Worm (Caenorhabditis elegans) whole organism, mixed stage, embryonic: ENCODE measurements around the gene Y54G11A.2.
"Not testable (repeated sequence)": the region's sequence is repeated elsewhere in the genome, so short reads cannot be mapped to it uniquely, and the experiment has no call there.

ENCODE experiments used
- M03D4.4 ChIP-seq: sonication (generic microtip); optimal IDR thresholded peaks from 2 replicates; lab custom pipeline; 2017; ENCODE audit warnings: mild to moderate bottlenecking, missing genetic modification characterization, missing compliant biosample characterization
- bed-3 ChIP-seq: fragments of 200-800 bp; sonication (Bioruptor generic); optimal IDR thresholded peaks from 3 replicates; lab custom pipeline; 2018; ENCODE audit warnings: mild to moderate bottlenecking, missing genetic modification characterization, moderate library complexity, missing compliant biosample characterization
- blmp-1 ChIP-seq: fragments of 150-350 bp; optimal IDR thresholded peaks from 2 replicates; lab custom pipeline; 2014; ENCODE audit warnings: missing biosample characterization, missing genetic modification characterization
- ceh-39 ChIP-seq: fragments of 150-350 bp; optimal IDR thresholded peaks from 2 replicates; lab custom pipeline; 2014; ENCODE audit warnings: missing biosample characterization, missing genetic modification characterization
- ceh-43 ChIP-seq: fragments of 200-800 bp; sonication (Bioruptor generic); optimal IDR thresholded peaks from 2 replicates; lab custom pipeline; 2018; ENCODE audit warnings: mild to moderate bottlenecking, missing genetic modification characterization, moderate library complexity, missing compliant biosample characterization
- ceh-83 ChIP-seq: fragments of 200-800 bp; sonication (Bioruptor generic); optimal IDR thresholded peaks from 2 replicates; lab custom pipeline; 2018; ENCODE audit warnings: mild to moderate bottlenecking, missing genetic modification characterization, missing compliant biosample characterization
- drap-1 ChIP-seq: fragments of 200-800 bp; sonication (Bioruptor generic); optimal IDR thresholded peaks from 3 replicates; lab custom pipeline; 2018; ENCODE audit warnings: mild to moderate bottlenecking, missing genetic modification characterization, missing compliant biosample characterization
- flh-1 ChIP-seq: fragments of 200-800 bp; sonication (Bioruptor generic); optimal IDR thresholded peaks from 2 replicates; lab custom pipeline; 2018; ENCODE audit warnings: mild to moderate bottlenecking, missing genetic modification characterization, moderate library complexity, missing compliant biosample characterization
- ham-2 ChIP-seq: fragments of 200-800 bp; sonication (Bioruptor generic); optimal IDR thresholded peaks from 2 replicates; lab custom pipeline; 2018; ENCODE audit warnings: mild to moderate bottlenecking, missing genetic modification characterization, missing compliant biosample characterization
- lin-13 ChIP-seq: fragments of 150-350 bp; optimal IDR thresholded peaks from 2 replicates; lab custom pipeline; 2014; ENCODE audit warnings: missing biosample characterization, missing genetic modification characterization
- lsy-2 ChIP-seq: fragments of 150-350 bp; optimal IDR thresholded peaks from 2 replicates; lab custom pipeline; 2014; ENCODE audit warnings: missing biosample characterization, missing genetic modification characterization
- mab-5 ChIP-seq: fragments of 150-350 bp; optimal IDR thresholded peaks from 2 replicates; lab custom pipeline; 2014; ENCODE audit warnings: missing biosample characterization, missing genetic modification characterization
- mls-2 ChIP-seq: sonication (generic microtip); optimal IDR thresholded peaks from 2 replicates; lab custom pipeline; 2016; ENCODE audit warnings: mild to moderate bottlenecking, missing genetic modification characterization, moderate library complexity, missing compliant biosample characterization
- nhr-12 ChIP-seq: fragments of 150-350 bp; optimal IDR thresholded peaks from 2 replicates; lab custom pipeline; 2014; ENCODE audit warnings: missing biosample characterization, missing genetic modification characterization
- nhr-2 ChIP-seq: fragments of 150-350 bp; optimal IDR thresholded peaks from 2 replicates; lab custom pipeline; 2014; ENCODE audit warnings: missing biosample characterization, missing genetic modification characterization
- nhr-237 ChIP-seq: fragments of 150-350 bp; optimal IDR thresholded peaks from 2 replicates; lab custom pipeline; 2014; ENCODE audit warnings: missing biosample characterization, missing genetic modification characterization
- nhr-28 ChIP-seq: fragments of 150-350 bp; optimal IDR thresholded peaks from 2 replicates; lab custom pipeline; 2014; ENCODE audit warnings: missing biosample characterization, missing genetic modification characterization
- pha-4 ChIP-seq: fragments of 150-350 bp; optimal IDR thresholded peaks from 2 replicates; lab custom pipeline; 2018; ENCODE audit warnings: missing biosample characterization, missing genetic modification reagents, missing genetic modification characterization
- sem-2 ChIP-seq: fragments of 200-800 bp; sonication (Bioruptor generic); optimal IDR thresholded peaks from 2 replicates; lab custom pipeline; 2018; ENCODE audit warnings: mild to moderate bottlenecking, missing genetic modification characterization, missing compliant biosample characterization
- snpc-4 ChIP-seq: fragments of 150-350 bp; optimal IDR thresholded peaks from 2 replicates; lab custom pipeline; 2014; ENCODE audit warnings: missing biosample characterization, missing genetic modification characterization
- sptf-1 ChIP-seq: sonication (generic microtip); optimal IDR thresholded peaks from 2 replicates; lab custom pipeline; 2017; ENCODE audit warnings: mild to moderate bottlenecking, missing genetic modification characterization, moderate library complexity, missing compliant biosample characterization
- tbx-8 ChIP-seq: fragments of 200-800 bp; sonication (Bioruptor generic); optimal IDR thresholded peaks from 2 replicates; lab custom pipeline; 2018; ENCODE audit warnings: mild to moderate bottlenecking, missing genetic modification characterization, moderate library complexity, missing compliant biosample characterization
- unc-120 ChIP-seq: sonication (generic microtip); optimal IDR thresholded peaks from 2 replicates; lab custom pipeline; 2017; ENCODE audit warnings: missing genetic modification characterization, missing compliant biosample characterization; ENCODE audit not compliant: poor library complexity, severe bottlenecking
- unc-39 ChIP-seq: fragments of 150-350 bp; optimal IDR thresholded peaks from 2 replicates; lab custom pipeline; 2014; ENCODE audit warnings: missing biosample characterization, missing genetic modification characterization
- unc-62 ChIP-seq: fragments of 150-350 bp; optimal IDR thresholded peaks from 2 replicates; lab custom pipeline; 2014; ENCODE audit warnings: missing biosample characterization, missing genetic modification reagents, missing genetic modification characterization
- zip-8 ChIP-seq: fragments of 150-350 bp; optimal IDR thresholded peaks from 2 replicates; lab custom pipeline; 2014; ENCODE audit warnings: missing biosample characterization, missing genetic modification characterization
- ztf-11 ChIP-seq: fragments of 150-350 bp; optimal IDR thresholded peaks from 2 replicates; lab custom pipeline; 2014; ENCODE audit warnings: missing biosample characterization, missing genetic modification characterization

Y54G11A.2 gene

ce11 chrII:14290846-14291245 lies 38.7 kb downstream of the Y54G11A.2 start:
- no peak for TF ChIP-seq drap-1 (GFP tag; lab: Kevin White, UChicago)
- TF ChIP-seq sem-2 (GFP tag; lab: Kevin White, UChicago): no peak

ce11 chrII:14292519-14292918 lies 40.4 kb downstream of the Y54G11A.2 start, which contains the start of gene Y54G11A.4:
Gene Y54G11A.4, plus strand, starts transcription at chrII:14292819.
- TF ChIP-seq lsy-2 (tag; lab: Kevin White, UChicago) (no peak), unc-39 (tag; lab: Kevin White, UChicago) (no peak), ceh-83 (no peak), snpc-4 (tag; lab: Kevin White, UChicago) (no peak), ceh-43 (GFP tag; lab: Kevin White, UChicago) (no peak), unc-62 (GFP tag; lab: Kevin White, UChicago) (no peak), nhr-237 (tag; lab: Kevin White, UChicago) (no peak), lin-13 (no peak), nhr-28 (no peak)

ce11 chrII:14294390-14294789 lies 42.2 kb downstream of the Y54G11A.2 start:
- TF ChIP-seq blmp-1 (tag; lab: Kevin White, UChicago): no peak
- TF ChIP-seq ceh-43 (GFP tag; lab: Kevin White, UChicago): no peak
- no peak for TF ChIP-seq flh-1
- TF ChIP-seq mls-2 (tag; lab: Kevin White, UChicago): no peak
- TF ChIP-seq nhr-12 (tag; lab: Kevin White, UChicago): no peak
- no peak for TF ChIP-seq ceh-39 (tag; lab: Kevin White, UChicago)
- TF ChIP-seq unc-120: no peak
- TF ChIP-seq M03D4.4 (tag; lab: Kevin White, UChicago): no peak
- TF ChIP-seq sptf-1 (tag; lab: Kevin White, UChicago): no peak
- no peak for TF ChIP-seq ztf-11 (tag; lab: Kevin White, UChicago)
- TF ChIP-seq, all 35 proteins: peak for 0

- TF ChIP-seq zip-8 (tag; lab: Kevin White, UChicago) (no peak), blmp-1 (tag; lab: Kevin White, UChicago) (peak; percentile 22)
- TF ChIP-seq, all 35 proteins: peak for 1
These were observed 44.2 kb downstream of the Y54G11A.2 start for ce11 chrII:14296320-14296719.

- TF ChIP-seq mls-2, ceh-39, nhr-237 (tag; lab: Kevin White, UChicago): not testable (repeated sequence)
These were observed 44.9 kb downstream of the Y54G11A.2 start, which contains the start of gene Y54G11A.7 for ce11 chrII:14297050-14297449. Gene Y54G11A.7, plus strand, starts transcription at chrII:14297305.

ce11 chrII:14299254-14299759 lies 47.1 kb downstream of the Y54G11A.2 start:
- TF ChIP-seq pha-4 (tag; lab: Kevin White, UChicago): no peak
- TF ChIP-seq lin-13: no peak
- no peak for TF ChIP-seq nhr-2 (tag; lab: Kevin White, UChicago)
- TF ChIP-seq zip-8 (tag; lab: Kevin White, UChicago): no peak
- no peak for TF ChIP-seq unc-62 (GFP tag; lab: Kevin White, UChicago)
- TF ChIP-seq tbx-8 (GFP tag; lab: Kevin White, UChicago): no peak
- TF ChIP-seq ceh-83: no peak
- no peak for TF ChIP-seq snpc-4 (tag; lab: Kevin White, UChicago)
- no peak for TF ChIP-seq mab-5 (tag; lab: Kevin White, UChicago)
- TF ChIP-seq nhr-237 (tag; lab: Kevin White, UChicago): no peak
- no peak for TF ChIP-seq M03D4.4 (tag; lab: Kevin White, UChicago)
- TF ChIP-seq drap-1 (GFP tag; lab: Kevin White, UChicago): no peak
- no peak for TF ChIP-seq mls-2 (tag; lab: Kevin White, UChicago)
- TF ChIP-seq bed-3 (GFP tag; lab: Kevin White, UChicago): no peak
- TF ChIP-seq ztf-11 (tag; lab: Kevin White, UChicago): no peak
- no peak for TF ChIP-seq ceh-39 (tag; lab: Kevin White, UChicago)
- no peak for TF ChIP-seq ham-2 (GFP tag; lab: Kevin White, UChicago)
- TF ChIP-seq sem-2 (GFP tag; lab: Kevin White, UChicago): no peak
- no peak for TF ChIP-seq nhr-28
